Worm (Caenorhabditis elegans) whole organism, young adult: Measurements from ENCODE around the gene F49C5.5.

Source experiments
- B0336.3 ChIP-seq: fragments of 200-800 bp; sonication (Bioruptor generic); IDR thresholded peaks from 2 replicates; pipeline ENCODE4 v1.3.6; 2022; ENCODE audit warnings: missing genetic modification characterization, missing compliant biosample characterization
- D2030.7 ChIP-seq: fragments of 200-800 bp; sonication (Bioruptor generic); IDR thresholded peaks from 2 replicates; pipeline ENCODE4 v1.3.6; 2022; ENCODE audit warnings: missing genetic modification reagents, missing genetic modification characterization, missing compliant biosample characterization
- ama-1 ChIP-seq, 3 experiments: fragments of 150-350 bp in 1 of 3; sonication (generic microtip) in 2 of 3; optimal IDR thresholded peaks; 2 replicates each; lab custom pipeline; 2014 to 2018; ENCODE audit warnings: missing biosample characterization in 2 of 3, missing genetic modification characterization in 2 of 3, missing genetic modification reagents in 2 of 3
- bed-1 ChIP-seq: fragments of 200-800 bp; sonication (Bioruptor generic); IDR thresholded peaks from 2 replicates; pipeline ENCODE4 v1.3.6; 2022; ENCODE audit warnings: missing genetic modification reagents, missing genetic modification characterization, missing compliant biosample characterization
- chd-7 ChIP-seq: sonication (generic microtip); optimal IDR thresholded peaks from 2 replicates; lab custom pipeline; 2016; ENCODE audit warnings: mild to moderate bottlenecking, missing genetic modification characterization, moderate library complexity, missing compliant biosample characterization
- dox-1 ChIP-seq: fragments of 200-800 bp; sonication (Bioruptor generic); IDR thresholded peaks from 2 replicates; pipeline ENCODE4 v1.3.6; 2022; ENCODE audit warnings: missing genetic modification reagents, missing genetic modification characterization, missing compliant biosample characterization
- lin-35 ChIP-seq, 3 experiments: fragments of 150-350 bp in 2 of 3; sonication (generic microtip) in 1 of 3; optimal IDR thresholded peaks; 2 replicates each; lab custom pipeline; 2014 to 2018; ENCODE audit warnings: missing biosample characterization in 3 of 3, missing genetic modification characterization in 3 of 3, missing genetic modification reagents in 3 of 3
- pha-4 ChIP-seq: fragments of 150-350 bp; sonication (generic microtip); optimal IDR thresholded peaks from 2 replicates; lab custom pipeline; 2014; ENCODE audit warnings: missing biosample characterization, missing genetic modification reagents, missing genetic modification characterization
- sea-2 ChIP-seq: fragments of 200-800 bp; sonication (Bioruptor generic); IDR thresholded peaks from 2 replicates; pipeline ENCODE4 v1.3.6; 2022; ENCODE audit warnings: missing genetic modification characterization, missing compliant biosample characterization
- tlf-1 ChIP-seq: fragments of 200-800 bp; sonication (Bioruptor generic); optimal IDR thresholded peaks from 2 replicates; lab custom pipeline; 2018; ENCODE audit warnings: mild to moderate bottlenecking, missing genetic modification characterization, missing compliant biosample characterization
- unc-130 ChIP-seq: sonication (generic microtip); optimal IDR thresholded peaks from 2 replicates; lab custom pipeline; 2016; ENCODE audit warnings: missing genetic modification reagents, missing genetic modification characterization, missing compliant biosample characterization
- unc-62 ChIP-seq: fragments of 150-350 bp; optimal IDR thresholded peaks from 2 replicates; lab custom pipeline; 2014; ENCODE audit warnings: missing biosample characterization, missing genetic modification reagents, missing genetic modification characterization
- ztf-25 ChIP-seq: fragments of 200-800 bp; sonication (Bioruptor generic); IDR thresholded peaks from 2 replicates; pipeline ENCODE4 v1.3.6; 2022; ENCODE audit warnings: missing genetic modification reagents, missing genetic modification characterization, missing compliant biosample characterization

DNA sequence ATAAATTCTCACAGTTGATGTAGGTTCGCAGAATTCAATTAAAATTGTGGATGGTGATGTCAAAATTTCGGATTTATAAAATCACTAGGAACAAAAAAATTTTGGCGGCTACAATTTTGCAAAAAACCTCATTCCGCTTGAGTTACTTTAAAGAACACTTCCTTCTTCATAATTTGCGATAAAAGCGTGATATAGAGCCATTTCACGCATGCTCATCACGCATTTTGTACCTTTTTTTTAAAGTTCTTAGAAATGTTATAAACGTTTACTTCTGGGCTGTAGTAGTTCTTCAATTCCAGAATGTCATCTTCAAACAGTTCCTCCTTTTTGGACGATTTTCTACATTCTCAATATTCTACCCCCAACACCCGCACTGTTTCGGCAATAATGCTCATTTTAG lies 18.4 kb downstream of the F49C5.5 start, which contains the start of gene srx-119:
- no peak for TF ChIP-seq unc-62 (GFP tag; lab: Kevin White, UChicago)
- no peak for TF ChIP-seq D2030.7 (GFP tag; lab: Robert Waterston, UW)
- TF ChIP-seq lin-35 (GFP tag; optimal IDR thresholded peaks at IDR 0.05; lab: Kevin White, UChicago) = no peak
- no peak for TF ChIP-seq ama-1 (optimal IDR thresholded peaks at IDR 0.05; lab: Kevin White, UChicago)
- TF ChIP-seq ama-1 (GFP tag; optimal IDR thresholded peaks at IDR 0.05; lab: Kevin White, UChicago) = no peak
- no peak for TF ChIP-seq pha-4 (tag; lab: Kevin White, UChicago)
- TF ChIP-seq unc-130 (GFP tag; lab: Kevin White, UChicago) = no peak
- TF ChIP-seq B0336.3 (GFP tag; lab: Robert Waterston, UW) = no peak
- TF ChIP-seq tlf-1 = no peak
- no peak for TF ChIP-seq sea-2
- TF ChIP-seq dox-1 (GFP tag; lab: Robert Waterston, UW) = no peak
- no peak for TF ChIP-seq bed-1
- TF ChIP-seq ztf-25 (GFP tag; lab: Robert Waterston, UW) = no peak
- TF ChIP-seq chd-7 (tag; lab: Kevin White, UChicago) = no peak
